Worm (Caenorhabditis elegans): ENCODE data around the gene F18E9.8.
"Not testable (repeated sequence)": the region's sequence is repeated elsewhere in the genome, so short reads cannot be mapped to it uniquely, and the experiment has no call there.

Gene F18E9.8

ce11 chrX:8613053-8613452 is 31.7 kb upstream of the F18E9.8 start, which contains the start of gene K01A12.2:
K01A12.2 (plus strand) TSS chrX:8613353.
- TF ChIP-seq tlf-1 (GFP tag; optimal IDR thresholded peaks at IDR 0.05) (no peak), let-526 (GFP tag; IDR thresholded peaks at IDR 0.05) (no peak), mcd-1 (GFP tag; IDR thresholded peaks at IDR 0.05) (no peak), unc-130 (GFP tag; optimal IDR thresholded peaks at IDR 0.05) (no peak), ztf-28 (GFP tag; IDR thresholded peaks at IDR 0.05) (no peak), akir-1 (GFP tag; optimal IDR thresholded peaks at IDR 0.05) (no peak), tbx-9 (tag; optimal IDR thresholded peaks at IDR 0.05; ENCODE audit: borderline replicate concordance) (no peak), lin-54 (GFP tag; optimal IDR thresholded peaks at IDR 0.05) (no peak), attf-6 (GFP tag; IDR thresholded peaks at IDR 0.05) (no peak), T26A5.8 (tag; optimal IDR thresholded peaks at IDR 0.05) (no peak), madf-8 (GFP tag; conservative IDR thresholded peaks at IDR 0.05) (no peak)

- TF ChIP-seq F39B2.1 (GFP tag; IDR thresholded peaks at IDR 0.05), result no peak
- no peak for TF ChIP-seq snpc-4 (GFP tag; optimal IDR thresholded peaks at IDR 0.05)
- no peak for TF ChIP-seq snpc-4 (tag; optimal IDR thresholded peaks at IDR 0.05)
- TF ChIP-seq lin-35 (GFP tag; optimal IDR thresholded peaks at IDR 0.05), result no peak
- no peak for TF ChIP-seq nfya-2 (GFP tag; IDR thresholded peaks at IDR 0.05)
Observed at ce11 chrX:8612278-8612677, 30.9 kb upstream of the F18E9.8 start.

DNA sequence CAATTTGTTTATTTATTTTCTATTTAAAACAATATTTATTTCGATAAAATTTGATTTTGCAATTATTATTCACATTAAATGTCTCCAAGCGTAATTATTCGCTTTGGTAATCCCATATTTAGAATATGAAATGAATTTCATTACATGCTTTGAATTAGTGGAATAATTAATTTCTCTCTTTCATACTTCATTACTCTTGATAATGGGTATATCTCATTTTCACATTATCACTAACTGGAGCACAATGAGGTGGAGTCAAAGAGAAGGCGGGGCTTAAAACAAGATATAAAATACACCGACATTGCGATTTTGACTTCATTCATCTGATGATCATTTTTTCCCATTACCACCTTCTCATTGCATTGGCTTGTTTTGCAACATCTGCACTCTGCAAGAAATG is 29.3 kb upstream of the F18E9.8 start, which contains the start of gene K01A12.4:
Gene K01A12.4, plus strand, starts transcription at position 301 of the 400 bp plus-strand sequence.
- TF ChIP-seq akir-1 (GFP tag; optimal IDR thresholded peaks at IDR 0.05); mel-28 (tag; optimal IDR thresholded peaks at IDR 0.05; ENCODE audit: borderline replicate concordance); rec-8 (tag; optimal IDR thresholded peaks at IDR 0.05): not testable (repeated sequence)

DNA sequence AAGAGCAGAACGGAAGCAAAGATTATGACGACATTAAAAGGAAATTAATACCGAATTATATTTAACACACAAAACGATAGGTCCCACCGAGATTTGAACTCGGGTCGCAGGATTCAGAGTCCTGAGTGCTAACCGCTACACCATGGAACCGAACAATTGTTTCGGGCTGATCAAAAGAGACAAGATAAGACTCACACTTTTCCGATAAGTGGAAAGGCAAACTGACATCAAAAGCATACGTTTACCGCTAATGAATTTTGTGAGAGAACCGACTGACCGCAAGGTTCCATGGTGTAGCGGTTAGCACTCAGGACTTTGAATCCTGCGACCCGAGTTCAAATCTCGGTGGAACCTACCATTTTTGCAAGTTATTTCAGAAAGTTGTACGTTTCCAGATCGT is 27.4 kb upstream of the F18E9.8 start:
- TF ChIP-seq ekl-4 (GFP tag; IDR thresholded peaks at IDR 0.05) (peak; percentile 66; the same call in 1 of the 2 replicates), efl-1 (GFP tag; optimal IDR thresholded peaks at IDR 0.05) (no peak), F55B11.4 (tag; optimal IDR thresholded peaks at IDR 0.05; ENCODE audit: borderline replicate concordance, insufficient read depth) (no peak), T26A5.8 (tag; optimal IDR thresholded peaks at IDR 0.05) (peak; percentile 33), ztf-25 (GFP tag; IDR thresholded peaks at IDR 0.05) (peak; percentile 27; the same call in 1 of the 2 replicates), madf-6 (GFP tag; IDR thresholded peaks at IDR 0.05) (no peak), F10E7.11 (tag; optimal IDR thresholded peaks at IDR 0.05) (no peak), dpff-1 (tag; optimal IDR thresholded peaks at IDR 0.05) (no peak), rec-8 (tag; optimal IDR thresholded peaks at IDR 0.05) (peak; percentile 40 to 51), B0261.1 (tag; optimal IDR thresholded peaks at IDR 0.05) (peak; percentile 88), B0336.3 (GFP tag; IDR thresholded peaks at IDR 0.05) (no peak), cebp-2 (GFP tag; IDR thresholded peaks at IDR 0.05) (0 out of 2 replicates have a peak, but pooled peaks have one; percentile 67), hmg-1.2 (GFP tag; IDR thresholded peaks at IDR 0.05) (peak; percentile 77; the same call in 1 of the 2 replicates), lir-1 (GFP tag; conservative IDR thresholded peaks at IDR 0.05) (0 out of 2 replicates have a peak, but pooled peaks have one; percentile 34), somi-1 (GFP tag; optimal IDR thresholded peaks at IDR 0.05) (peak; percentile 69), F49E8.2 (tag; optimal IDR thresholded peaks at IDR 0.05; ENCODE audit: insufficient read depth) (no peak), attf-5 (GFP tag; optimal IDR thresholded peaks at IDR 0.05) (peak; percentile 2), nhr-27 (tag; optimal IDR thresholded peaks at IDR 0.05) (no peak), ceh-27 (GFP tag; optimal IDR thresholded peaks at IDR 0.05) (no peak), ZK185.1 (tag; optimal IDR thresholded peaks at IDR 0.05; ENCODE audit: poor library complexity, severe bottlenecking) (peak; percentile 92), Y56A3A.18 (GFP tag; IDR thresholded peaks at IDR 0.05) (0 out of 2 replicates have a peak, but pooled peaks have one; percentile 65), snpc-4 (GFP tag; optimal IDR thresholded peaks at IDR 0.05) (peak; percentile 47), snpc-4 (tag; optimal IDR thresholded peaks at IDR 0.05) (peak in 2 of 4 experiments; percentile 51 to 60), D2030.7 (GFP tag; IDR thresholded peaks at IDR 0.05) (peak; percentile 49; the same call in 1 of the 2 replicates), lsy-27 (tag; optimal IDR thresholded peaks at IDR 0.05; ENCODE audit: borderline replicate concordance, insufficient read depth) (peak; percentile 42), pbrm-1 (GFP tag; IDR thresholded peaks at IDR 0.05) (peak; percentile 47; the same call in 1 of the 2 replicates), snpc-1.3 (tag; optimal IDR thresholded peaks at IDR 0.05; ENCODE audit: insufficient read depth) (peak; percentile 38)

All from whole organism, young adult.